Worm (Caenorhabditis elegans) whole organism, L4 larva: ENCODE data around the gene srh-128.

ENCODE experiments used
- aly-2 ChIP-seq: sonication (generic microtip); optimal IDR thresholded peaks from 2 replicates; lab custom pipeline; 2018; ENCODE audit warnings: missing biosample characterization, missing genetic modification characterization
- ama-1 ChIP-seq: fragments of 150-350 bp; optimal IDR thresholded peaks from 2 replicates; lab custom pipeline; 2014; ENCODE audit warnings: inconsistent platforms, mixed read lengths
- egl-27 ChIP-seq: sonication (generic microtip); optimal IDR thresholded peaks from 3 replicates; lab custom pipeline; 2017; ENCODE audit warnings: missing biosample characterization, missing genetic modification reagents, missing genetic modification characterization
- fos-1 ChIP-seq: fragments of 150-350 bp; optimal IDR thresholded peaks from 2 replicates; lab custom pipeline; 2014; ENCODE audit warnings: missing biosample characterization, missing genetic modification characterization
- gei-8 ChIP-seq: fragments of 200-800 bp; sonication (Bioruptor generic); optimal IDR thresholded peaks from 2 replicates; lab custom pipeline; 2018; ENCODE audit warnings: mild to moderate bottlenecking, missing genetic modification characterization, missing compliant biosample characterization
- hif-1 ChIP-seq, 2 experiments: sonication (generic microtip); optimal IDR thresholded peaks; 2 replicates each; lab custom pipeline; 2016 to 2017; ENCODE audit warnings: missing compliant biosample characterization in 2 of 2, missing genetic modification characterization in 2 of 2, missing genetic modification reagents in 2 of 2, missing genotype in 2 of 2, mild to moderate bottlenecking in 1 of 2
- lin-15B ChIP-seq: fragments of 150-350 bp; sonication (generic microtip); optimal IDR thresholded peaks from 3 replicates; lab custom pipeline; 2014; ENCODE audit warnings: missing biosample characterization, missing genetic modification characterization
- nhr-237 ChIP-seq: sonication (generic microtip); optimal IDR thresholded peaks from 2 replicates; lab custom pipeline; 2017; ENCODE audit warnings: missing biosample characterization, missing genetic modification characterization
- pha-4 ChIP-seq, 2 experiments: fragments of 150-350 bp in 1 of 2; fragments of 200-800 bp in 1 of 2; sonication (Bioruptor generic) in 1 of 2; IDR thresholded peaks in 1 of 2; optimal IDR thresholded peaks in 1 of 2; 2 replicates each; pipeline versions ENCODE4 v1.3.6 to Lab custom; 2014 to 2022; ENCODE audit warnings: missing genetic modification characterization in 2 of 2, missing genetic modification reagents in 2 of 2, missing biosample characterization in 1 of 2, missing compliant biosample characterization in 1 of 2
- unc-62 ChIP-seq, 3 experiments: fragments of 150-350 bp in 1 of 3; sonication (generic microtip); optimal IDR thresholded peaks in 2 of 3; peaks in 1 of 3; 1 replicate in 1 of 3; 2 replicates in 2 of 3; lab custom pipeline; 2014 to 2017; ENCODE audit warnings: missing biosample characterization in 3 of 3, missing genetic modification characterization in 3 of 3, missing genetic modification reagents in 3 of 3, missing genotype in 1 of 3
- ztf-11 ChIP-seq: fragments of 150-350 bp; optimal IDR thresholded peaks from 2 replicates; lab custom pipeline; 2014; ENCODE audit warnings: missing biosample characterization, missing genetic modification characterization

DNA sequence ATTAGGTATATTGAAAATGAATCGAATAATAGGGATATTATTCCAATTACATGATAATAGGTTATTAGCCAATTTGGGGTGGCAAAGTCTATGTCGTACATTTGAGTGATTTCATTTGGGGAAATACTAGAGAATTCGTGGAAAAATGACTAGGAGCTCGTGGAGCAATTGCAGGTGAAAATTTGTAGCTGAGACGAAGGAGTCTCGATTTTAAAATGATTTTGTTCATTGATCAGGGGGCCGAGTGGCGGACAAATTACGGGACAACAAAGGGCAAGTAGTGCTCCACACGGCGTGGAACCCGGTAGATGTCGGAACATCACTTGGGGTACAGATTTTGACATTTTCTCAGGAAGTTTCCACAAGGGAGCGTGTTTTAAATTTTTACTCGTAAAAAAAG, 6.7 kb downstream of the srh-128 start, which contains the start of gene sri-62:
- no peak for TF ChIP-seq ztf-11 (tag; lab: Kevin White, UChicago)
- TF ChIP-seq egl-27 (tag; lab: Kevin White, UChicago), result no peak
- TF ChIP-seq hif-1 (tag; optimal IDR thresholded peaks at IDR 0.05; lab: Kevin White, UChicago), result no peak
- no peak for TF ChIP-seq unc-62 (GFP tag; optimal IDR thresholded peaks at IDR 0.05 in 1 of 2; lab: Kevin White, UChicago)
- no peak for TF ChIP-seq unc-62 (tag; optimal IDR thresholded peaks at IDR 0.05; lab: Kevin White, UChicago)
- TF ChIP-seq pha-4 (GFP tag; IDR thresholded peaks at IDR 0.05; lab: Robert Waterston, UW), result no peak
- TF ChIP-seq pha-4 (tag; optimal IDR thresholded peaks at IDR 0.05; lab: Kevin White, UChicago), result no peak
- no peak for TF ChIP-seq lin-15B (tag; lab: Kevin White, UChicago)
- TF ChIP-seq nhr-237 (tag; lab: Kevin White, UChicago), result no peak
- TF ChIP-seq aly-2 (tag; lab: Kevin White, UChicago), result no peak
- TF ChIP-seq gei-8 (GFP tag; lab: Kevin White, UChicago), result no peak
- TF ChIP-seq ama-1, result no peak
- TF ChIP-seq fos-1, result no peak
